Worm (Caenorhabditis elegans): ENCODE results near the gene F11A5.16.

ce11 chrV:16235647-16236046 lies 24.9 kb downstream of the F11A5.16 start, which contains the start of gene srh-98:
- TF ChIP-seq sox-4 (tag; optimal IDR thresholded peaks at IDR 0.05) (no peak), tbx-2 (tag; optimal IDR thresholded peaks at IDR 0.05) (no peak), lsy-2 (tag; optimal IDR thresholded peaks at IDR 0.05) (no peak), egl-13 (tag; optimal IDR thresholded peaks at IDR 0.05) (no peak), aly-2 (tag; optimal IDR thresholded peaks at IDR 0.05) (no peak)
